Fruit fly (Drosophila melanogaster) whole organism, embryonic: ENCODE results near the gene CG44437.
A peak's percentile ranks its signal among the peaks of the same experiment; 100 is the strongest.

ENCODE experiments used
- ATbp ChIP-seq: fragments of 200-800 bp; sonication (Bioruptor generic); optimal IDR thresholded peaks from 2 replicates; lab custom pipeline; 2017; ENCODE audit warnings: missing biosample characterization, mild to moderate bottlenecking, missing genetic modification characterization, missing genetic modification reagents
- BEAF-32 ChIP-seq: fragments of 200-800 bp; sonication (Bioruptor generic); optimal IDR thresholded peaks from 3 replicates; lab custom pipeline; 2017; ENCODE audit warnings: missing biosample characterization, missing genetic modification characterization, mild to moderate bottlenecking, moderate library complexity, missing genetic modification reagents
- CG10209 ChIP-seq: fragments of 200-800 bp; sonication (Bioruptor generic); optimal IDR thresholded peaks from 3 replicates; lab custom pipeline; 2017; ENCODE audit warnings: missing biosample characterization, mild to moderate bottlenecking, missing genetic modification characterization, missing genetic modification reagents
- CG1024 ChIP-seq: fragments of 200-800 bp; sonication (Bioruptor generic); IDR thresholded peaks from 2 replicates; pipeline ENCODE4 v1.3.6; 2022; ENCODE audit warnings: missing biosample characterization, missing genetic modification characterization
- CG12104 ChIP-seq: fragments of 200-800 bp; sonication (Bioruptor generic); optimal IDR thresholded peaks from 3 replicates; lab custom pipeline; 2016; ENCODE audit warnings: missing biosample characterization, missing genetic modification characterization
- CG12299 ChIP-seq: fragments of 200-800 bp; sonication (Bioruptor generic); optimal IDR thresholded peaks from 2 replicates; lab custom pipeline; 2018; ENCODE audit warnings: missing biosample characterization, mild to moderate bottlenecking, missing genetic modification characterization
- CG1233 ChIP-seq: fragments of 200-800 bp; sonication (Bioruptor generic); optimal IDR thresholded peaks from 4 replicates; lab custom pipeline; 2018; ENCODE audit warnings: missing biosample characterization, mild to moderate bottlenecking, missing genetic modification characterization
- CG17359 ChIP-seq: fragments of 200-800 bp; sonication (Bioruptor generic); optimal IDR thresholded peaks from 3 replicates; lab custom pipeline; 2018; ENCODE audit warnings: missing biosample characterization, mild to moderate bottlenecking, missing genetic modification characterization, moderate library complexity
- CG17612 ChIP-seq: fragments of 200-800 bp; sonication (Bioruptor generic); IDR thresholded peaks from 2 replicates; pipeline ENCODE4 v1.3.6; 2022; ENCODE audit warnings: missing biosample characterization, missing genetic modification characterization
- CG2199 ChIP-seq: fragments of 200-800 bp; sonication (Bioruptor generic); IDR thresholded peaks from 3 replicates; pipeline ENCODE4 v1.3.6; 2022; ENCODE audit warnings: missing biosample characterization, missing genetic modification characterization
- CG31441 ChIP-seq: fragments of 200-800 bp; sonication (Bioruptor generic); IDR thresholded peaks from 2 replicates; pipeline ENCODE4 v1.3.6; 2022; ENCODE audit warnings: missing biosample characterization, missing genetic modification characterization
- CG3407 ChIP-seq: fragments of 200-800 bp; sonication (Bioruptor generic); optimal IDR thresholded peaks from 2 replicates; lab custom pipeline; 2018; ENCODE audit warnings: missing biosample characterization, mild to moderate bottlenecking, missing genetic modification characterization
- CG4360 ChIP-seq: fragments of 200-800 bp; sonication (Bioruptor generic); IDR thresholded peaks from 2 replicates; pipeline ENCODE4 v1.3.6; 2022; ENCODE audit warnings: missing biosample characterization, missing genetic modification characterization
- CG6654 ChIP-seq: fragments of 200-800 bp; sonication (Bioruptor generic); optimal IDR thresholded peaks from 2 replicates; lab custom pipeline; 2017; ENCODE audit warnings: missing biosample characterization, mild to moderate bottlenecking, missing genetic modification characterization
- CG7928 ChIP-seq: fragments of 200-800 bp; sonication (Bioruptor generic); optimal IDR thresholded peaks from 2 replicates; lab custom pipeline; 2017; ENCODE audit warnings: missing biosample characterization, mild to moderate bottlenecking, missing genetic modification characterization
- CG8089 ChIP-seq: fragments of 200-800 bp; sonication (Bioruptor generic); optimal IDR thresholded peaks from 3 replicates; lab custom pipeline; 2016; ENCODE audit warnings: missing biosample characterization, missing genetic modification characterization
- Drgx ChIP-seq: fragments of 200-800 bp; sonication (Bioruptor generic); IDR thresholded peaks from 2 replicates; pipeline ENCODE4 v1.3.6; 2022; ENCODE audit warnings: missing biosample characterization, missing genetic modification characterization
- Elba2 ChIP-seq: fragments of 200-800 bp; sonication (Bioruptor generic); optimal IDR thresholded peaks from 3 replicates; lab custom pipeline; 2016; ENCODE audit warnings: missing biosample characterization, missing genetic modification characterization
- Fer3 ChIP-seq: fragments of 200-800 bp; sonication (Bioruptor generic); optimal IDR thresholded peaks from 2 replicates; lab custom pipeline; 2018; ENCODE audit warnings: missing biosample characterization, mild to moderate bottlenecking, missing genetic modification characterization, moderate library complexity
- GATAe ChIP-seq: fragments of 200-800 bp; sonication (Bioruptor generic); conservative IDR thresholded peaks from 2 replicates; pipeline ENCODE4 v1.3.6; 2022; ENCODE audit warnings: missing biosample characterization, missing genetic modification characterization
- Hr78 ChIP-seq, 2 experiments: fragments of 200-800 bp in 1 of 2; fragments of >200 bp in 1 of 2; sonication (Bioruptor generic) in 1 of 2; optimal IDR thresholded peaks; 2 replicates each; lab custom pipeline; 2017 to 2019; ENCODE audit warnings: missing biosample characterization in 2 of 2, missing genetic modification characterization in 2 of 2, mild to moderate bottlenecking in 1 of 2, moderate library complexity in 1 of 2
- Lhr ChIP-seq: fragments of 200-800 bp; sonication (Bioruptor generic); optimal IDR thresholded peaks from 3 replicates; lab custom pipeline; 2017; ENCODE audit warnings: mild to moderate bottlenecking, missing biosample characterization, missing genetic modification reagents, missing genetic modification characterization
- Neu2 ChIP-seq: fragments of 200-800 bp; sonication (Bioruptor generic); optimal IDR thresholded peaks from 3 replicates; lab custom pipeline; 2016; ENCODE audit warnings: missing biosample characterization, missing genetic modification characterization, borderline replicate concordance
- Six4 ChIP-seq: fragments of 200-800 bp; sonication (Bioruptor generic); optimal IDR thresholded peaks from 2 replicates; lab custom pipeline; 2016; ENCODE audit warnings: missing biosample characterization, missing genetic modification characterization
- Stat92E ChIP-seq, 3 experiments: fragments of >200 bp in 2 of 3; fragments of 200-800 bp in 1 of 3; sonication (Bioruptor generic) in 1 of 3; optimal IDR thresholded peaks; 2 replicates each; lab custom pipeline; 2017 to 2019; ENCODE audit warnings: missing biosample characterization in 3 of 3, missing genetic modification characterization in 3 of 3, mild to moderate bottlenecking in 1 of 3, moderate library complexity in 1 of 3
- al ChIP-seq: fragments of 200-800 bp; sonication (Bioruptor generic); IDR thresholded peaks from 2 replicates; pipeline ENCODE4 v1.3.6; 2022; ENCODE audit warnings: missing biosample characterization, missing genetic modification characterization
- caup ChIP-seq: fragments of 200-800 bp; sonication (Bioruptor generic); optimal IDR thresholded peaks from 3 replicates; lab custom pipeline; 2017; ENCODE audit warnings: missing biosample characterization, mild to moderate bottlenecking, missing genetic modification characterization, moderate library complexity; ENCODE audit not compliant: severe bottlenecking
- crc ChIP-seq: fragments of 200-800 bp; sonication (Bioruptor generic); optimal IDR thresholded peaks from 2 replicates; lab custom pipeline; 2016; ENCODE audit warnings: missing biosample characterization, missing genetic modification characterization
- esg ChIP-seq: fragments of 200-800 bp; sonication (Bioruptor generic); conservative IDR thresholded peaks from 2 replicates; pipeline ENCODE4 v1.3.6; 2022; ENCODE audit warnings: missing biosample characterization, missing genetic modification characterization
- eve ChIP-seq, 2 experiments: fragments of >200 bp; optimal IDR thresholded peaks; 2 replicates each; lab custom pipeline; 2017; ENCODE audit warnings: missing biosample characterization in 2 of 2, missing genetic modification characterization in 2 of 2
- fd3F ChIP-seq: fragments of 200-800 bp; sonication (Bioruptor generic); optimal IDR thresholded peaks from 2 replicates; lab custom pipeline; 2018; ENCODE audit warnings: missing biosample characterization, mild to moderate bottlenecking, missing genetic modification characterization, moderate library complexity
- fd64A ChIP-seq: fragments of 200-800 bp; sonication (Bioruptor generic); optimal IDR thresholded peaks from 3 replicates; lab custom pipeline; 2018; ENCODE audit warnings: missing biosample characterization, mild to moderate bottlenecking, missing genetic modification characterization
- gce ChIP-seq: fragments of 200-800 bp; sonication (Bioruptor generic); IDR thresholded peaks from 3 replicates; pipeline ENCODE4 v1.3.6; 2022; ENCODE audit warnings: missing biosample characterization, missing genetic modification characterization
- hbn ChIP-seq: fragments of 200-800 bp; sonication (Bioruptor generic); IDR thresholded peaks from 2 replicates; pipeline ENCODE4 v1.3.6; 2022; ENCODE audit warnings: missing biosample characterization, missing genetic modification characterization; ENCODE audit not compliant: partially characterized antibody
- kni ChIP-seq: fragments of 200-800 bp; sonication (Bioruptor generic); optimal IDR thresholded peaks from 3 replicates; lab custom pipeline; 2017; ENCODE audit warnings: mild to moderate bottlenecking, missing biosample characterization, missing genetic modification reagents, missing genetic modification characterization
- knrl ChIP-seq: fragments of 200-800 bp; sonication (Bioruptor generic); IDR thresholded peaks from 3 replicates; pipeline ENCODE4 v1.3.6; 2022; ENCODE audit warnings: missing biosample characterization, missing genetic modification characterization; ENCODE audit not compliant: partially characterized antibody
- mirr ChIP-seq: fragments of 200-800 bp; sonication (Bioruptor generic); optimal IDR thresholded peaks from 3 replicates; lab custom pipeline; 2018; ENCODE audit warnings: missing biosample characterization, mild to moderate bottlenecking, missing genetic modification characterization
- nau ChIP-seq: fragments of 200-800 bp; sonication (Bioruptor generic); optimal IDR thresholded peaks from 3 replicates; lab custom pipeline; 2017; ENCODE audit warnings: missing biosample characterization, mild to moderate bottlenecking, missing genetic modification characterization, missing genetic modification reagents
- nmo ChIP-seq: fragments of 200-800 bp; sonication (Bioruptor generic); optimal IDR thresholded peaks from 2 replicates; lab custom pipeline; 2018; ENCODE audit warnings: missing biosample characterization, mild to moderate bottlenecking, missing genetic modification characterization, moderate library complexity
- peb ChIP-seq: fragments of 200-800 bp; sonication (Bioruptor generic); IDR thresholded peaks from 2 replicates; pipeline ENCODE4 v1.3.6; 2022; ENCODE audit warnings: missing biosample characterization, missing genetic modification characterization
- pzg ChIP-seq: fragments of 200-800 bp; sonication (Bioruptor generic); optimal IDR thresholded peaks from 3 replicates; lab custom pipeline; 2018; ENCODE audit warnings: missing biosample characterization, mild to moderate bottlenecking, missing genetic modification characterization, moderate library complexity
- salm ChIP-seq: fragments of 200-800 bp; sonication (Bioruptor generic); optimal IDR thresholded peaks from 2 replicates; lab custom pipeline; 2018; ENCODE audit warnings: missing biosample characterization, mild to moderate bottlenecking, missing genetic modification characterization
- scrt ChIP-seq: fragments of 200-800 bp; sonication (Bioruptor generic); optimal IDR thresholded peaks from 2 replicates; lab custom pipeline; 2018; ENCODE audit warnings: missing biosample characterization, mild to moderate bottlenecking, missing genetic modification characterization, moderate library complexity
- slp2 ChIP-seq: fragments of 200-800 bp; sonication (Bioruptor generic); optimal IDR thresholded peaks from 2 replicates; lab custom pipeline; 2016; ENCODE audit warnings: missing biosample characterization, missing genetic modification characterization
- tin ChIP-seq: fragments of 200-800 bp; sonication (Bioruptor generic); optimal IDR thresholded peaks from 3 replicates; lab custom pipeline; 2016; ENCODE audit warnings: missing biosample characterization, missing genetic modification characterization
- tll ChIP-seq, 2 experiments: fragments of 200-800 bp in 1 of 2; fragments of >200 bp in 1 of 2; sonication (Bioruptor generic) in 1 of 2; optimal IDR thresholded peaks; 2 replicates each; lab custom pipeline; 2017 to 2019; ENCODE audit warnings: missing biosample characterization in 2 of 2, missing genetic modification characterization in 2 of 2, mild to moderate bottlenecking in 1 of 2, moderate library complexity in 1 of 2
- trh ChIP-seq: fragments of 200-800 bp; sonication (Bioruptor generic); optimal IDR thresholded peaks from 2 replicates; lab custom pipeline; 2016; ENCODE audit warnings: missing biosample characterization, missing genetic modification characterization
- vnd ChIP-seq: fragments of 200-800 bp; sonication (Bioruptor generic); IDR thresholded peaks from 3 replicates; pipeline ENCODE4 v1.3.6; 2022; ENCODE audit warnings: missing biosample characterization, missing genetic modification characterization; ENCODE audit not compliant: partially characterized antibody
- zen2 ChIP-seq: fragments of 200-800 bp; sonication (Bioruptor generic); IDR thresholded peaks from 3 replicates; pipeline ENCODE4 v1.3.6; 2022; ENCODE audit warnings: missing biosample characterization, missing genetic modification characterization; ENCODE audit not compliant: partially characterized antibody

CG44437 gene

dm6 chrX:13159481-13159880 is 42.6 kb downstream of the CG44437 start, which contains the start of the genes Bap60 and CG12096 (continued):
- TF ChIP-seq peb = no peak
- peak; percentile 80 for TF ChIP-seq pzg (GFP tag; lab: Kevin White, UChicago)
- TF ChIP-seq slp2 (GFP tag; lab: Kevin White, UChicago) = peak; percentile 48
- no peak for TF ChIP-seq nau (GFP tag; lab: Kevin White, UChicago)
- no peak for TF ChIP-seq eve (GFP tag; optimal IDR thresholded peaks at IDR 0.05; lab: Kevin White, UChicago)
- TF ChIP-seq CG10209 (GFP tag; lab: Kevin White, UChicago) = peak; percentile 52
- TF ChIP-seq crc (GFP tag; lab: Kevin White, UChicago) = peak; percentile 44
- peak; percentile 38 for TF ChIP-seq mirr (GFP tag; lab: Kevin White, UChicago)
- peak; percentile 65 for TF ChIP-seq esg (GFP tag; lab: Robert Waterston, UW)
- peak; percentile 67 for TF ChIP-seq Fer3 (tag; lab: Kevin White, UChicago)
- no peak for TF ChIP-seq CG4360 (GFP tag; lab: Robert Waterston, UW)
- peak; percentile 98 for TF ChIP-seq CG7928
- TF ChIP-seq Drgx (GFP tag; lab: Robert Waterston, UW) = no peak
- TF ChIP-seq caup = peak; percentile 56
- TF ChIP-seq tll (GFP tag; optimal IDR thresholded peaks at IDR 0.05; lab: Kevin White, UChicago) = peak in 1 of 2 experiments; percentile 86
- no peak; the same call in 1 of the 2 replicates for TF ChIP-seq CG31441 (GFP tag; lab: Robert Waterston, UW)
- peak; percentile 64 for TF ChIP-seq tin (GFP tag; lab: Kevin White, UChicago)
- TF ChIP-seq kni (GFP tag; lab: Kevin White, UChicago) = peak; percentile 41
- TF ChIP-seq salm (tag; lab: Kevin White, UChicago) = peak; percentile 22
- TF ChIP-seq CG17359 (tag; lab: Kevin White, UChicago) = peak; percentile 58
- TF ChIP-seq gce (GFP tag; lab: Robert Waterston, UW) = no peak
- peak; percentile 39 for TF ChIP-seq Six4 (GFP tag; lab: Kevin White, UChicago)
- TF ChIP-seq knrl = peak; percentile 97
- peak; percentile 97 for TF ChIP-seq BEAF-32
- no peak for TF ChIP-seq Hr78 (GFP tag; optimal IDR thresholded peaks at IDR 0.05; lab: Kevin White, UChicago)
- peak; percentile 51 for TF ChIP-seq fd3F (GFP tag; lab: Kevin White, UChicago)
- TF ChIP-seq trh = no peak
- TF ChIP-seq zen2 (GFP tag; lab: Robert Waterston, UW) = 0 out of 3 replicates have a peak, but pooled peaks have one; percentile 59
- no peak for TF ChIP-seq fd64A
- peak in 1 of 3 experiments; percentile 42 for TF ChIP-seq Stat92E (GFP tag; optimal IDR thresholded peaks at IDR 0.05; lab: Kevin White, UChicago)
- no peak for TF ChIP-seq GATAe (GFP tag; lab: Robert Waterston, UW)
- peak; percentile 47 for TF ChIP-seq Lhr (GFP tag; lab: Kevin White, UChicago)
- peak; percentile 55 for TF ChIP-seq CG8089 (GFP tag; lab: Kevin White, UChicago)
- peak; percentile 5 for TF ChIP-seq CG12104
- peak; percentile 82 for TF ChIP-seq Elba2 (GFP tag; lab: Kevin White, UChicago)
- no peak for TF ChIP-seq CG2199 (GFP tag; lab: Robert Waterston, UW)
- TF ChIP-seq scrt (GFP tag; lab: Kevin White, UChicago) = no peak
- TF ChIP-seq CG17612 = no peak
- peak; percentile 90 for TF ChIP-seq nmo (GFP tag; lab: Kevin White, UChicago)
- no peak for TF ChIP-seq CG3407 (GFP tag; lab: Kevin White, UChicago)
- TF ChIP-seq al (GFP tag; lab: Robert Waterston, UW) = peak; percentile 76
- peak; percentile 95 for TF ChIP-seq vnd (GFP tag; lab: Robert Waterston, UW)
- TF ChIP-seq CG12299 (tag; lab: Kevin White, UChicago) = peak; percentile 50
- peak; percentile 23 for TF ChIP-seq Neu2 (GFP tag; lab: Kevin White, UChicago)
- TF ChIP-seq CG6654 (GFP tag; lab: Kevin White, UChicago) = no peak
- TF ChIP-seq CG1024 = no peak
- TF ChIP-seq hbn (GFP tag; lab: Robert Waterston, UW) = peak; percentile 92
- TF ChIP-seq CG1233 (GFP tag; lab: Kevin White, UChicago) = peak; percentile 62
- no peak for TF ChIP-seq ATbp (GFP tag; lab: Kevin White, UChicago)
